Worm (Caenorhabditis elegans) whole organism, L4/young adult: ENCODE results near the gene inx-7.

Experiments used
- dao-5 ChIP-seq: sonication (generic microtip); optimal IDR thresholded peaks from 2 replicates; lab custom pipeline; 2016; ENCODE audit warnings: missing genotype, missing genetic modification characterization, moderate library complexity, missing compliant biosample characterization
- him-1 ChIP-seq: sonication (generic microtip); optimal IDR thresholded peaks from 2 replicates; lab custom pipeline; 2016; ENCODE audit warnings: missing genotype, missing genetic modification reagents, missing genetic modification characterization, missing compliant biosample characterization

- TF ChIP-seq him-1 (tag; lab: Kevin White, UChicago) (no peak), dao-5 (no peak)
Observed at ce11 chrIV:5945455-5945854, 983 bp downstream of the inx-7 start.
